Worm (Caenorhabditis elegans) whole organism, L2 larva: Measurements from ENCODE around the gene cyp-33A1.

Experiments used
- blmp-1 ChIP-seq: sonication (generic microtip); optimal IDR thresholded peaks from 2 replicates; lab custom pipeline; 2017; ENCODE audit warnings: missing genetic modification characterization, mild to moderate bottlenecking, missing compliant biosample characterization, antibody characterized with exemption, moderate library complexity; ENCODE audit not compliant: insufficient read depth
- crh-2 ChIP-seq: sonication (generic microtip); optimal IDR thresholded peaks from 2 replicates; lab custom pipeline; 2017; ENCODE audit warnings: missing biosample characterization, missing genetic modification characterization
- dmd-4 ChIP-seq: sonication (generic microtip); optimal IDR thresholded peaks from 2 replicates; lab custom pipeline; 2017; ENCODE audit warnings: missing biosample characterization, missing genetic modification characterization
- elt-3 ChIP-seq: sonication (generic microtip); optimal IDR thresholded peaks from 2 replicates; lab custom pipeline; 2017; ENCODE audit warnings: missing biosample characterization, missing genetic modification characterization
- lin-13 ChIP-seq: fragments of 150-350 bp; optimal IDR thresholded peaks from 2 replicates; lab custom pipeline; 2014; ENCODE audit warnings: missing biosample characterization, missing genetic modification reagents, missing genetic modification characterization
- lin-39 ChIP-seq: fragments of 150-350 bp; optimal IDR thresholded peaks from 2 replicates; lab custom pipeline; 2014; ENCODE audit warnings: missing biosample characterization, missing genetic modification reagents, missing genetic modification characterization
- lsy-2 ChIP-seq, 2 experiments: fragments of 150-350 bp in 1 of 2; sonication (generic microtip) in 1 of 2; optimal IDR thresholded peaks; 2 replicates each; lab custom pipeline; 2014 to 2017; ENCODE audit warnings: missing biosample characterization in 2 of 2, missing genetic modification characterization in 2 of 2
- nhr-237 ChIP-seq: fragments of 150-350 bp; optimal IDR thresholded peaks from 2 replicates; lab custom pipeline; 2014; ENCODE audit warnings: missing biosample characterization, missing genetic modification characterization
- nhr-25 ChIP-seq: fragments of 150-350 bp; sonication (generic microtip); optimal IDR thresholded peaks from 3 replicates; lab custom pipeline; 2014; ENCODE audit warnings: missing biosample characterization, missing genetic modification characterization
- skn-1 ChIP-seq: sonication (generic microtip); optimal IDR thresholded peaks from 2 replicates; lab custom pipeline; 2017; ENCODE audit warnings: missing biosample characterization, missing genetic modification characterization
- zag-1 ChIP-seq: fragments of 150-350 bp; optimal IDR thresholded peaks from 2 replicates; lab custom pipeline; 2014; ENCODE audit warnings: missing biosample characterization, missing genetic modification characterization
- ztf-11 ChIP-seq: sonication (generic microtip); optimal IDR thresholded peaks from 2 replicates; lab custom pipeline; 2017; ENCODE audit warnings: missing biosample characterization, missing genetic modification characterization

DNA sequence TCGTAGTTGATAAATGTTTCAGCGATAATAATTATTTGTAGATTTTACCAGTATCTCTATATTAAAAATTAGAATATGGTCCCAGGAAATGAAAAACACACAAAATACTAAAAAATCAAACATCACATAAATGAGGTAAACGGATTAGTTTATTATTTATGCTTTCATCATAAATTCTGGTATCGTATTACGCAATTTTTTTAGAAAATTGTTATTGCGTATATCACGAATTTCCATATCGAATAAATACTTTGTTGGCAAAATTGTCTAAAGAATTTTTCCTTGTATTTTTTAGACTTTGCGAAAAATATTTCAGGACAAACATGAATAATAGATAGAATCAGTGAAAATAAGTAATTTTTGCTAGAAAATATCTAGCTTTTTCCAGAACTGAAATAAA is 44.9 kb upstream of the cyp-33A1 start:
- TF ChIP-seq skn-1 (tag; lab: Kevin White, UChicago) (no peak), crh-2 (tag; lab: Kevin White, UChicago) (no peak), nhr-237 (tag; lab: Kevin White, UChicago) (no peak), lsy-2 (tag; optimal IDR thresholded peaks at IDR 0.05; lab: Kevin White, UChicago) (no peak), elt-3 (tag; lab: Kevin White, UChicago) (no peak), ztf-11 (tag; lab: Kevin White, UChicago) (no peak), lin-13 (GFP tag; lab: Kevin White, UChicago) (no peak), lin-39 (tag; lab: Kevin White, UChicago) (no peak), dmd-4 (tag; lab: Kevin White, UChicago) (no peak), nhr-25 (no peak), blmp-1 (tag; lab: Kevin White, UChicago) (no peak), zag-1 (tag; lab: Kevin White, UChicago) (no peak)
